Worm (Caenorhabditis elegans): ENCODE data around the gene F54D12.2.

Gene F54D12.2

ce11 chrII:1362423-1362822, 36.1 kb upstream of the F54D12.2 start:
- TF ChIP-seq rpc-1 (optimal IDR thresholded peaks at IDR 0.05) (peak; percentile 26), rpc-1 (tag; optimal IDR thresholded peaks at IDR 0.05) (peak; percentile 60), unc-130 (GFP tag; optimal IDR thresholded peaks at IDR 0.05) (no peak), ztf-22 (GFP tag; optimal IDR thresholded peaks at IDR 0.05) (no peak), zim-3 (tag; optimal IDR thresholded peaks at IDR 0.05) (no peak), F57A8.1 (GFP tag; optimal IDR thresholded peaks at IDR 0.05) (no peak), B0336.3 (GFP tag; IDR thresholded peaks at IDR 0.05) (no peak), tbp1 (GFP tag; optimal IDR thresholded peaks at IDR 0.05) (peak; percentile 51), F33H1.4 (GFP tag; IDR thresholded peaks at IDR 0.05) (no peak)

DNA sequence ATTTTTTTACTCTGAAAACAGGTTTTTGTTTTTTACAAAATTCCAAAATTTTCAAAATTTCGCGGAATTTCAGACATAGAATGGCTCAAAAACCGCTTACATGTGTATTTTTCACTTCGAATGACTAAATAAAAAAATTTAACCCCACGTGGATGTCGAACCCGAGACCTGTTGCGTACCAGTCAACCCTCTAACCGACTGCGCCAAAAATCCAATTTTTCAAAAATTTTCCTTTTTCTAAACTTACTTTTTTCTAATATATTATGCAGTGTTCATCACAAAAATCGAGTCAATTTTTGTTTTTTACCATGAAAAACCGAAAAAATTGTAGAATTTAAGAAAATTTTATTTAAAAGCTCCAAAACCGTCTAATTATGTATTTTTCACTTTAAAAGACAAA, 32.5 kb upstream of the F54D12.2 start:
- TF ChIP-seq him-1 (tag; optimal IDR thresholded peaks at IDR 0.05) (no peak), rpc-1 (optimal IDR thresholded peaks at IDR 0.05) (peak; percentile 19), rpc-1 (tag; optimal IDR thresholded peaks at IDR 0.05) (peak; percentile 61), ztf-28 (GFP tag; IDR thresholded peaks at IDR 0.05) (no peak), chd-7 (tag; optimal IDR thresholded peaks at IDR 0.05) (no peak), lin-54 (GFP tag; optimal IDR thresholded peaks at IDR 0.05) (no peak), hrde-1 (tag; optimal IDR thresholded peaks at IDR 0.05; ENCODE audit: borderline replicate concordance) (no peak), tbp1 (GFP tag; optimal IDR thresholded peaks at IDR 0.05) (peak; percentile 69), B0261.1 (tag; optimal IDR thresholded peaks at IDR 0.05) (peak; percentile 29), lag-1 (GFP tag; IDR thresholded peaks at IDR 0.05) (no peak), egl-44 (GFP tag; IDR thresholded peaks at IDR 0.05) (no peak), K11D2.4 (GFP tag; IDR thresholded peaks at IDR 0.05) (no peak)

ce11 chrII:1368756-1369155, 29.7 kb upstream of the F54D12.2 start:
- TF ChIP-seq rpc-1 (optimal IDR thresholded peaks at IDR 0.05), result no peak
- TF ChIP-seq rpc-1 (tag; optimal IDR thresholded peaks at IDR 0.05), result peak; percentile 4
- TF ChIP-seq hlh-12 (tag; optimal IDR thresholded peaks at IDR 0.05), result no peak
- TF ChIP-seq T07F8.4 (tag; optimal IDR thresholded peaks at IDR 0.05), result no peak

DNA sequence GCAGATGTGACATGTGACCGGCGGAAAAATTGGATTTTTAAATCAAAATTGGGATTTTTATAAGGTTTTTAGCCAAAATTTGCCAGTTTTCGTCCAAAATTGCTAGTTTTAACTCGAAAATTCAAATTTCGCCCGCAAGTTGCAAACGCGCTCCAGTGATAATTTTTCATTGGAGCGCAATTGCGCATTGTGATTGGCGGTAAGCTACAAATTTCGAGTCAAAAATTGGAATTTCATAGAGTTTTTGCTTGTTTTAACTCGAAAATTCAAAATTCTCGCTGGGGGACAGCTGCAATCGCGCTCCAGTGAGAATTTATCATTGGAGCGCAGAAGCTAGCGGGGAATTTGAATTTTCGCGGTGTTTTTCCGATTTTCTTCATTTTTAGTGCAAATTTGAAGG, 29.2 kb upstream of the F54D12.2 start:
- peak; percentile 33 for TF ChIP-seq efl-1 (GFP tag; optimal IDR thresholded peaks at IDR 0.05)
- TF ChIP-seq atf-7 (tag; optimal IDR thresholded peaks at IDR 0.05), result no peak
- TF ChIP-seq mcd-1 (GFP tag; IDR thresholded peaks at IDR 0.05), result peak; percentile 83
- peak; percentile 26 for TF ChIP-seq F49E8.2 (tag; optimal IDR thresholded peaks at IDR 0.05; ENCODE audit: insufficient read depth)
- no peak for TF ChIP-seq cebp-1 (GFP tag; IDR thresholded peaks at IDR 0.05)
- TF ChIP-seq cebp-1 (tag; optimal IDR thresholded peaks at IDR 0.05), result no peak
- no peak for TF ChIP-seq T26A5.8 (tag; optimal IDR thresholded peaks at IDR 0.05)
- peak; percentile 46 for TF ChIP-seq lsl-1 (GFP tag; optimal IDR thresholded peaks at IDR 0.05)
- TF ChIP-seq ekl-4 (GFP tag; IDR thresholded peaks at IDR 0.05), result no peak
- peak; percentile 57 for TF ChIP-seq lin-54 (GFP tag; optimal IDR thresholded peaks at IDR 0.05)
- no peak for TF ChIP-seq nhr-27 (tag; optimal IDR thresholded peaks at IDR 0.05)

DNA sequence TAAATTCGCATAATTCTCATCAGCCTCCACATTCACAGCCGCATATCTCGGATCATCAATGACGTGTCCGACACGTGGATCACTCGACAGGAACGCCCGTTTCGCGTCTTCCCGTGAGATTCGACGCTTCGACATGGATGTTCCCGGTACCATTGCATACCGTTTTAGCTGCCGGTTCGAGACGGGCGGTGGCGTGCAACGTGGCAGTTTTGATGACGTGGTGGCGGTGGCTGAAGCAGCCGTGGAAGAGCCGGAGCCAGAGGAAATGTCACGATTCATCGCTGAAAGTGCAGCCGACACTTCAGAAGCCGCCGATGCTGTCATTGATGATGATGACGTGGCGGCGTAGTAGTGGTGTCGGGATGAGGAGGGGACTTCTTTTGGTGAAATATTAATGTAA, 27.0 kb upstream of the F54D12.2 start:
- TF ChIP-seq sptf-2 (GFP tag; optimal IDR thresholded peaks at IDR 0.05), result no peak
- TF ChIP-seq zfh-2 (GFP tag; conservative IDR thresholded peaks at IDR 0.05), result peak; percentile 70

DNA sequence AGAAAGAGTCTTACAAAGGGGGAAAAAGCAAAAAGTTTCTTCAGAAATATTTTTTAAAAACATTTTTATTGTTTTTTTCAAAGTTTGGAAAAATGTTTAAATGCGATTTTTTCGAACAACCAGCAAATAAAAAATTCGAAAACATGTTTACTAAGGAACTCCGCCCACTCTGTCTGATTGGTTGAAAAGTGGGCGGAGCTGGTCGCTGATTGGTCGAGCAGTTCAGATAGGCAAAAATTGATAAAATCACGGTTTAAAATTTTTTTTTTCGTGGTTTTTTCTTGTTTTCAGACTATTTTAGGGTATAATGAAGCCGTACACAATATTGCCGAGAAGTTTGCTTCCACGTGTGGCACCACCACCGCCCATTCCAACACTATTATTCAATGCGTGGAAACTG, 26.4 kb upstream of the F54D12.2 start:
- TF ChIP-seq aptf-2 (GFP tag; conservative IDR thresholded peaks at IDR 0.05) (no peak), madf-6 (GFP tag; IDR thresholded peaks at IDR 0.05) (no peak), ceh-58 (GFP tag; IDR thresholded peaks at IDR 0.05) (no peak), mxl-1 (tag; optimal IDR thresholded peaks at IDR 0.05) (no peak), snpc-3.4 (tag; optimal IDR thresholded peaks at IDR 0.05) (no peak), nfya-2 (GFP tag; IDR thresholded peaks at IDR 0.05) (no peak), snpc-4 (GFP tag; optimal IDR thresholded peaks at IDR 0.05) (no peak), snpc-4 (tag; optimal IDR thresholded peaks at IDR 0.05) (no peak), F39B2.1 (GFP tag; IDR thresholded peaks at IDR 0.05) (no peak), nhr-179 (tag; optimal IDR thresholded peaks at IDR 0.05) (no peak), lir-1 (GFP tag; conservative IDR thresholded peaks at IDR 0.05) (no peak), lin-54 (GFP tag; optimal IDR thresholded peaks at IDR 0.05) (no peak), B0261.1 (tag; optimal IDR thresholded peaks at IDR 0.05) (no peak)
